Worm (Caenorhabditis elegans): ENCODE data around the gene fbxa-215.
A peak's percentile ranks its signal among the peaks of the same experiment; 100 is the strongest.

The fbxa-215 gene

ce11 chrIV:13636975-13637374 lies 29.7 kb downstream of the fbxa-215 start, which contains the start of gene C08F11.7:
TSS of gene C08F11.7 (plus strand) at chrIV:13637275.
- TF ChIP-seq daf-12 (tag; optimal IDR thresholded peaks at IDR 0.05) (no peak), aly-2 (tag; optimal IDR thresholded peaks at IDR 0.05) (no peak), snpc-4 (tag; optimal IDR thresholded peaks at IDR 0.05) (no peak), ztf-11 (tag; optimal IDR thresholded peaks at IDR 0.05) (no peak), unc-39 (tag; optimal IDR thresholded peaks at IDR 0.05) (no peak), unc-62 (GFP tag; optimal IDR thresholded peaks at IDR 0.05) (no peak), R02D3.7 (tag; optimal IDR thresholded peaks at IDR 0.05) (no peak), ZK546.5 (tag; optimal IDR thresholded peaks at IDR 0.05) (no peak), nhr-25 (tag; optimal IDR thresholded peaks at IDR 0.05) (no peak), lin-15B (tag; optimal IDR thresholded peaks at IDR 0.05) (no peak), nhr-67 (tag; optimal IDR thresholded peaks at IDR 0.05) (no peak), ztf-4 (tag; optimal IDR thresholded peaks at IDR 0.05) (no peak), ceh-82 (tag; optimal IDR thresholded peaks at IDR 0.05) (no peak), elt-2 (tag; optimal IDR thresholded peaks at IDR 0.05) (no peak), zag-1 (tag; optimal IDR thresholded peaks at IDR 0.05) (no peak), eor-1 (tag; optimal IDR thresholded peaks at IDR 0.05) (no peak)

- no peak for TF ChIP-seq pha-4 (tag; optimal IDR thresholded peaks at IDR 0.05)
- no peak for TF ChIP-seq nfya-1 (tag; optimal IDR thresholded peaks at IDR 0.05; ENCODE audit: insufficient read depth)
- TF ChIP-seq nhr-237 (tag; optimal IDR thresholded peaks at IDR 0.05): no peak
- TF ChIP-seq nhr-23 (tag; optimal IDR thresholded peaks at IDR 0.05): no peak
- TF ChIP-seq nhr-67 (tag; optimal IDR thresholded peaks at IDR 0.05): no peak
- no peak for TF ChIP-seq ceh-28 (tag; optimal IDR thresholded peaks at IDR 0.05)
- no peak for TF ChIP-seq snpc-4 (tag; optimal IDR thresholded peaks at IDR 0.05)
- no peak for TF ChIP-seq lin-15B (tag; optimal IDR thresholded peaks at IDR 0.05)
- TF ChIP-seq pqm-1 (tag; optimal IDR thresholded peaks at IDR 0.05): no peak
- TF ChIP-seq aly-2 (tag; optimal IDR thresholded peaks at IDR 0.05): no peak
- TF ChIP-seq ceh-82 (tag; optimal IDR thresholded peaks at IDR 0.05): no peak
- no peak for TF ChIP-seq ztf-11 (tag; optimal IDR thresholded peaks at IDR 0.05)
- no peak for TF ChIP-seq tbx-2 (tag; optimal IDR thresholded peaks at IDR 0.05)
- no peak for TF ChIP-seq hmg-11 (tag; optimal IDR thresholded peaks at IDR 0.05)
- TF ChIP-seq ZK546.5 (tag; optimal IDR thresholded peaks at IDR 0.05): no peak
Observed at ce11 chrIV:13633165-13633564, 33.5 kb downstream of the fbxa-215 start, which contains the start of gene fbxa-98. TSS of gene fbxa-98 (plus strand) at chrIV:13633407.

- TF ChIP-seq nhr-76 (tag; optimal IDR thresholded peaks at IDR 0.05) (no peak), pha-4 (tag; optimal IDR thresholded peaks at IDR 0.05) (peak; percentile 22)
Observed at ce11 chrIV:13632613-13633012, 34.1 kb downstream of the fbxa-215 start.

- TF ChIP-seq daf-12 (tag; optimal IDR thresholded peaks at IDR 0.05) (no peak), zag-1 (tag; optimal IDR thresholded peaks at IDR 0.05) (no peak), ama-1 (optimal IDR thresholded peaks at IDR 0.05) (no peak), mml-1 (tag; optimal IDR thresholded peaks at IDR 0.05) (no peak), pqm-1 (tag; optimal IDR thresholded peaks at IDR 0.05) (no peak), sea-2 (GFP tag; optimal IDR thresholded peaks at IDR 0.05) (no peak), fkh-10 (GFP tag; optimal IDR thresholded peaks at IDR 0.05) (no peak), nhr-11 (tag; optimal IDR thresholded peaks at IDR 0.05) (no peak)
Observed at ce11 chrIV:13626469-13626868, 40.2 kb downstream of the fbxa-215 start, which contains the start of gene sru-21. TSS of gene sru-21 (plus strand) at chrIV:13626769.

ce11 chrIV:13623533-13623932 lies 43.2 kb downstream of the fbxa-215 start, which contains the start of gene C08F11.1:
TSS of gene C08F11.1 (plus strand) at chrIV:13623833.
- TF ChIP-seq R02D3.7 (tag; optimal IDR thresholded peaks at IDR 0.05): no peak
- no peak for TF ChIP-seq nhr-11 (tag; optimal IDR thresholded peaks at IDR 0.05)
- TF ChIP-seq egl-5 (tag; optimal IDR thresholded peaks at IDR 0.05): no peak
- TF ChIP-seq pha-4 (tag; optimal IDR thresholded peaks at IDR 0.05): no peak
- TF ChIP-seq snpc-4 (tag; optimal IDR thresholded peaks at IDR 0.05): no peak
- no peak for TF ChIP-seq nhr-67 (tag; optimal IDR thresholded peaks at IDR 0.05)

- TF ChIP-seq eor-1 (tag; optimal IDR thresholded peaks at IDR 0.05) (no peak), aly-2 (tag; optimal IDR thresholded peaks at IDR 0.05) (no peak), elt-2 (tag; optimal IDR thresholded peaks at IDR 0.05) (peak; percentile 15), pha-4 (tag; optimal IDR thresholded peaks at IDR 0.05) (peak; percentile 19)
Observed at ce11 chrIV:13619203-13619602, 47.5 kb downstream of the fbxa-215 start, which contains the start of gene C08F11.3. TSS of gene C08F11.3 (plus strand) at chrIV:13619503.

Data from whole organism, L3 larva.